Worm (Caenorhabditis elegans): Measurements from ENCODE around the gene F13H10.8.
"Not testable (repeated sequence)": the region's sequence is repeated elsewhere in the genome, so short reads cannot be mapped to it uniquely, and the experiment has no call there.

ce11 chrIV:11070895-11071294, 50.6 kb downstream of the F13H10.8 start:
- TF ChIP-seq elt-1 (tag; optimal IDR thresholded peaks at IDR 0.05; ENCODE audit: borderline replicate concordance, insufficient read depth); snpc-4 (tag; optimal IDR thresholded peaks at IDR 0.05); mep-1 (tag; optimal IDR thresholded peaks at IDR 0.05); drap-1 (GFP tag; optimal IDR thresholded peaks at IDR 0.05); cnd-1 (tag; optimal IDR thresholded peaks at IDR 0.05); ztf-11 (tag; optimal IDR thresholded peaks at IDR 0.05); nhr-28 (tag; optimal IDR thresholded peaks at IDR 0.05); nhr-237 (tag; optimal IDR thresholded peaks at IDR 0.05): not testable (repeated sequence)

All from whole organism, mixed stage, embryonic.